Fruit fly (Drosophila melanogaster): ENCODE results near the gene CG7369.

CG7369 gene

dm6 chr3L:22717137-22717767 is 24.3 kb upstream of the CG7369 start, which contains the start of the genes ArfGAP3 and CG32452 (continued):
- peak; percentile 78 for TF ChIP-seq pfk (GFP tag; optimal IDR thresholded peaks at IDR 0.05)
- peak; percentile 45 for TF ChIP-seq D19B (GFP tag; optimal IDR thresholded peaks at IDR 0.05)
- TF ChIP-seq fd64A (GFP tag; optimal IDR thresholded peaks at IDR 0.05), result no peak
- peak; percentile 77 for TF ChIP-seq CG18262 (tag; optimal IDR thresholded peaks at IDR 0.05)
- no peak for TF ChIP-seq CkIIα-i1 (GFP tag; IDR thresholded peaks at IDR 0.05)
- 0 out of 2 replicates have a peak, but pooled peaks have one; percentile 28 for TF ChIP-seq CG1024 (GFP tag; IDR thresholded peaks at IDR 0.05)
- TF ChIP-seq E2f1 (GFP tag; IDR thresholded peaks at IDR 0.05), result peak; percentile 31; the same call in 1 of the 2 replicates
- TF ChIP-seq CG12744 (GFP tag; optimal IDR thresholded peaks at IDR 0.05), result no peak
- peak; percentile 66 for TF ChIP-seq CG8290 (GFP tag; optimal IDR thresholded peaks at IDR 0.05)
- TF ChIP-seq CG8290 (tag; optimal IDR thresholded peaks at IDR 0.05), result peak; percentile 24 to 71
- TF ChIP-seq Pdp1 (GFP tag; optimal IDR thresholded peaks at IDR 0.05), result peak; percentile 51 to 67
- TF ChIP-seq Hr78 (GFP tag; optimal IDR thresholded peaks at IDR 0.05), result no peak
- TF ChIP-seq Stat92E (GFP tag; optimal IDR thresholded peaks at IDR 0.05), result peak in 1 of 3 experiments; percentile 28
- TF ChIP-seq run (tag; optimal IDR thresholded peaks at IDR 0.05), result peak; percentile 8
- peak; percentile 47 for TF ChIP-seq CG33213 (GFP tag; optimal IDR thresholded peaks at IDR 0.05)
- TF ChIP-seq Taf1 (GFP tag; IDR thresholded peaks at IDR 0.05), result no peak
- TF ChIP-seq CG7839 (tag; optimal IDR thresholded peaks at IDR 0.05), result peak; percentile 72
- peak; percentile 52 for TF ChIP-seq Bteb2 (GFP tag; optimal IDR thresholded peaks at IDR 0.05)
- TF ChIP-seq C15 (GFP tag; IDR thresholded peaks at IDR 0.05), result 0 out of 3 replicates have a peak, but pooled peaks have one; percentile 8
- no peak for TF ChIP-seq TFAM (GFP tag; optimal IDR thresholded peaks at IDR 0.05)
- no peak for TF ChIP-seq psq (GFP tag; optimal IDR thresholded peaks at IDR 0.05)
- TF ChIP-seq CrebB (tag; optimal IDR thresholded peaks at IDR 0.05), result peak; percentile 50
- TF ChIP-seq CG15269 (tag; optimal IDR thresholded peaks at IDR 0.05), result peak; percentile 75
- TF ChIP-seq rib (GFP tag; IDR thresholded peaks at IDR 0.05), result peak; percentile 60; the same call in 1 of the 2 replicates
- TF ChIP-seq tgo (GFP tag; IDR thresholded peaks at IDR 0.05), result peak; percentile 61; the same call in 2 of the 3 replicates
- peak; percentile 75 for TF ChIP-seq CG11456 (GFP tag; IDR thresholded peaks at IDR 0.05)
- peak; percentile 52 to 75 for TF ChIP-seq Hr51 (GFP tag; optimal IDR thresholded peaks at IDR 0.05)
- no peak for TF ChIP-seq abd-A (tag; optimal IDR thresholded peaks at IDR 0.05)
- TF ChIP-seq CG34376 (GFP tag; optimal IDR thresholded peaks at IDR 0.05), result peak; percentile 55
- TF ChIP-seq Eip74EF (GFP tag; optimal IDR thresholded peaks at IDR 0.05), result peak in 1 of 2 experiments; percentile 50
- no peak; the same call in 1 of the 2 replicates for TF ChIP-seq cas (GFP tag; IDR thresholded peaks at IDR 0.05)
- no peak for TF ChIP-seq Hr39 (optimal IDR thresholded peaks at IDR 0.05)
- peak; percentile 53; the same call in 1 of the 2 replicates for TF ChIP-seq chm (GFP tag; IDR thresholded peaks at IDR 0.05)
- 0 out of 2 replicates have a peak, but pooled peaks have one; percentile 30 for TF ChIP-seq gsb (GFP tag; IDR thresholded peaks at IDR 0.05)
- TF ChIP-seq CG16863 (GFP tag; optimal IDR thresholded peaks at IDR 0.05), result no peak
- peak; percentile 51 for TF ChIP-seq mirr (GFP tag; optimal IDR thresholded peaks at IDR 0.05)
- no peak for TF ChIP-seq otp (GFP tag; IDR thresholded peaks at IDR 0.05)
- peak; percentile 37 for TF ChIP-seq vfl (GFP tag; optimal IDR thresholded peaks at IDR 0.05)
- peak; percentile 34 for TF ChIP-seq ERR (GFP tag; optimal IDR thresholded peaks at IDR 0.05)
- peak; percentile 80 for TF ChIP-seq phol (tag; optimal IDR thresholded peaks at IDR 0.05)
- TF ChIP-seq az2 (GFP tag; optimal IDR thresholded peaks at IDR 0.05), result peak; percentile 78
- peak; percentile 66 for TF ChIP-seq PHDP (tag; optimal IDR thresholded peaks at IDR 0.05)
- peak; percentile 76 for TF ChIP-seq CG7556 (GFP tag; optimal IDR thresholded peaks at IDR 0.05)
- TF ChIP-seq CG43689 (GFP tag; IDR thresholded peaks at IDR 0.05), result 0 out of 2 replicates have a peak, but pooled peaks have one; percentile 27
- TF ChIP-seq CG8765 (GFP tag; IDR thresholded peaks at IDR 0.05), result peak; percentile 29; the same call in 1 of the 2 replicates
- peak; percentile 75 for TF ChIP-seq CG9817 (tag; optimal IDR thresholded peaks at IDR 0.05)
- no peak for TF ChIP-seq bowl (GFP tag; IDR thresholded peaks at IDR 0.05)
- TF ChIP-seq CG12071 (GFP tag; optimal IDR thresholded peaks at IDR 0.05), result no peak
- peak; percentile 30 for TF ChIP-seq Side (GFP tag; optimal IDR thresholded peaks at IDR 0.05)

Measured in whole organism, embryonic.